Fruit fly (Drosophila melanogaster): ENCODE data around the gene CG33642.

Gene CG33642

dm6 chr2L:13514945-13515687 lies 14.7 kb upstream of the CG33642 start (continued):
- TF ChIP-seq Hey (tag; optimal IDR thresholded peaks at IDR 0.05) = no peak
- TF ChIP-seq slp2 (GFP tag; optimal IDR thresholded peaks at IDR 0.05) = peak; percentile 54
- no peak for TF ChIP-seq lbe (GFP tag; optimal IDR thresholded peaks at IDR 0.05)
- no peak for TF ChIP-seq nom (GFP tag; optimal IDR thresholded peaks at IDR 0.05)
- TF ChIP-seq org-1 (GFP tag; optimal IDR thresholded peaks at IDR 0.05) = no peak
- peak; percentile 62 for TF ChIP-seq CG13296 (GFP tag; optimal IDR thresholded peaks at IDR 0.05)
- no peak for TF ChIP-seq HLH4C (GFP tag; IDR thresholded peaks at IDR 0.05; ENCODE audit: partially characterized antibody)
- no peak for TF ChIP-seq Nf-YB (GFP tag; optimal IDR thresholded peaks at IDR 0.05)
- peak; percentile 59; the same call in 1 of the 2 replicates for TF ChIP-seq seq (GFP tag; IDR thresholded peaks at IDR 0.05)
- TF ChIP-seq CG30403 (GFP tag; optimal IDR thresholded peaks at IDR 0.05) = peak; percentile 60
- TF ChIP-seq Dp (GFP tag; optimal IDR thresholded peaks at IDR 0.05) = no peak
- TF ChIP-seq CG13287 (GFP tag; IDR thresholded peaks at IDR 0.05; ENCODE audit: partially characterized antibody) = no peak
- no peak for TF ChIP-seq pfk (GFP tag; optimal IDR thresholded peaks at IDR 0.05)
- peak; percentile 11 for TF ChIP-seq zf30C (GFP tag; optimal IDR thresholded peaks at IDR 0.05)
- no peak for TF ChIP-seq run (tag; optimal IDR thresholded peaks at IDR 0.05)
- TF ChIP-seq caup (GFP tag; optimal IDR thresholded peaks at IDR 0.05; ENCODE audit: severe bottlenecking) = peak; percentile 50
- peak; percentile 51 for TF ChIP-seq Gsc (GFP tag; IDR thresholded peaks at IDR 0.05)
- no peak for TF ChIP-seq dan (GFP tag; IDR thresholded peaks at IDR 0.05)
- no peak for TF ChIP-seq CG42726 (GFP tag; IDR thresholded peaks at IDR 0.05; ENCODE audit: partially characterized antibody)
- no peak for TF ChIP-seq chinmo (GFP tag; IDR thresholded peaks at IDR 0.05; ENCODE audit: partially characterized antibody)
- TF ChIP-seq scrt (GFP tag; optimal IDR thresholded peaks at IDR 0.05) = peak; percentile 51
- TF ChIP-seq Dip2 (GFP tag; IDR thresholded peaks at IDR 0.05) = no peak
- TF ChIP-seq stwl (tag; optimal IDR thresholded peaks at IDR 0.05) = peak; percentile 4
- peak; percentile 80 for TF ChIP-seq esg (GFP tag; conservative IDR thresholded peaks at IDR 0.05)
- peak; percentile 44 for TF ChIP-seq CG30431 (GFP tag; optimal IDR thresholded peaks at IDR 0.05)
- TF ChIP-seq CG34224 (GFP tag; IDR thresholded peaks at IDR 0.05; ENCODE audit: partially characterized antibody) = no peak
- peak; percentile 74 for TF ChIP-seq row (GFP tag; IDR thresholded peaks at IDR 0.05)
- no peak for TF ChIP-seq TFAM (GFP tag; optimal IDR thresholded peaks at IDR 0.05)
- TF ChIP-seq p53 (GFP tag; optimal IDR thresholded peaks at IDR 0.05) = peak; percentile 56
- no peak for TF ChIP-seq hth (optimal IDR thresholded peaks at IDR 0.05)
- no peak for TF ChIP-seq crp (GFP tag; optimal IDR thresholded peaks at IDR 0.05)
- TF ChIP-seq CG9727 (GFP tag; optimal IDR thresholded peaks at IDR 0.05) = peak; percentile 88
- TF ChIP-seq eyg (GFP tag; optimal IDR thresholded peaks at IDR 0.05) = peak; percentile 69
- TF ChIP-seq wdn (GFP tag; IDR thresholded peaks at IDR 0.05) = peak; percentile 39; the same call in 1 of the 2 replicates
- peak; percentile 91 for TF ChIP-seq CG17361 (GFP tag; IDR thresholded peaks at IDR 0.05)
- TF ChIP-seq Hand (GFP tag; optimal IDR thresholded peaks at IDR 0.05) = no peak
- no peak for TF ChIP-seq CG4707 (GFP tag; optimal IDR thresholded peaks at IDR 0.05)
- TF ChIP-seq unc-4 (GFP tag; IDR thresholded peaks at IDR 0.05; ENCODE audit: partially characterized antibody) = no peak
- TF ChIP-seq kni (GFP tag; optimal IDR thresholded peaks at IDR 0.05) = no peak
- peak; percentile 68 for TF ChIP-seq CG15514 (GFP tag; optimal IDR thresholded peaks at IDR 0.05)
- peak; percentile 66 for TF ChIP-seq dysf (GFP tag; IDR thresholded peaks at IDR 0.05)
- no peak for TF ChIP-seq CG2129 (GFP tag; IDR thresholded peaks at IDR 0.05; ENCODE audit: partially characterized antibody)
- TF ChIP-seq CG11247 (GFP tag; IDR thresholded peaks at IDR 0.05) = peak; percentile 19; the same call in 1 of the 2 replicates
- peak; percentile 61 for TF ChIP-seq Nf-YA (GFP tag; IDR thresholded peaks at IDR 0.05)
- no peak for TF ChIP-seq hkb (optimal IDR thresholded peaks at IDR 0.05)
- TF ChIP-seq hkb (GFP tag; IDR thresholded peaks at IDR 0.05) = peak; percentile 88

All from whole organism, embryonic.